Worm (Caenorhabditis elegans) whole organism, mixed stage, embryonic: ENCODE data around the gene Y57G11C.1131.

Experiments used
- lin-13 ChIP-seq: fragments of 150-350 bp; optimal IDR thresholded peaks from 2 replicates; lab custom pipeline; 2014; ENCODE audit warnings: missing biosample characterization, missing genetic modification characterization
- lsy-2 ChIP-seq: fragments of 150-350 bp; optimal IDR thresholded peaks from 2 replicates; lab custom pipeline; 2014; ENCODE audit warnings: missing biosample characterization, missing genetic modification characterization
- nhr-2 ChIP-seq: fragments of 150-350 bp; optimal IDR thresholded peaks from 2 replicates; lab custom pipeline; 2014; ENCODE audit warnings: missing biosample characterization, missing genetic modification characterization
- nhr-237 ChIP-seq: fragments of 150-350 bp; optimal IDR thresholded peaks from 2 replicates; lab custom pipeline; 2014; ENCODE audit warnings: missing biosample characterization, missing genetic modification characterization
- snpc-4 ChIP-seq: fragments of 150-350 bp; optimal IDR thresholded peaks from 2 replicates; lab custom pipeline; 2014; ENCODE audit warnings: missing biosample characterization, missing genetic modification characterization
- unc-39 ChIP-seq: fragments of 150-350 bp; optimal IDR thresholded peaks from 2 replicates; lab custom pipeline; 2014; ENCODE audit warnings: missing biosample characterization, missing genetic modification characterization
- unc-62 ChIP-seq: fragments of 150-350 bp; optimal IDR thresholded peaks from 2 replicates; lab custom pipeline; 2014; ENCODE audit warnings: missing biosample characterization, missing genetic modification reagents, missing genetic modification characterization

DNA sequence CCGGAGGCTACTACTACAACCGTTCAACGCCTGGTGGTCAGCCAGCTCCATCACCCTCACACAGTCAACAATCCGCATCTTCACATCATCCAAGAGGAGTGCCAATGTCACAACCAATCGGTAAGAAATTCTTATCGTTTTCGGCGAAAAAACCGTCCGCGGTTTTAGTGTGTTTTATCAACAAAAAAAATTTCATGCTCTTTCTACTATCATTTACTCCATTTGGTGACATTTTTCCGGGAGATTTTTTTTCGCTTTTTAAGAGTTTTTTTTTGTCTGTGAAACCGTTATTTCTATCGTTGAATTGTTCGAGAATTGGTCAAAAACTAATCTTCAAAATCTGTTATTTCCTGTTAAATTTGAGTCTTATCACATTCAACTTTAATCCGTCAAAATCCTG is 47.2 kb upstream of the Y57G11C.1131 start:
- TF ChIP-seq nhr-2 (tag; lab: Kevin White, UChicago) (no peak), lin-13 (tag; lab: Kevin White, UChicago) (no peak), unc-62 (GFP tag; lab: Kevin White, UChicago) (no peak), lsy-2 (tag; lab: Kevin White, UChicago) (no peak), snpc-4 (tag; lab: Kevin White, UChicago) (no peak), unc-39 (no peak), nhr-237 (tag; lab: Kevin White, UChicago) (no peak)
